Worm (Caenorhabditis elegans): Measurements from ENCODE around the gene mfsd-11.

mfsd-11 gene

DNA sequence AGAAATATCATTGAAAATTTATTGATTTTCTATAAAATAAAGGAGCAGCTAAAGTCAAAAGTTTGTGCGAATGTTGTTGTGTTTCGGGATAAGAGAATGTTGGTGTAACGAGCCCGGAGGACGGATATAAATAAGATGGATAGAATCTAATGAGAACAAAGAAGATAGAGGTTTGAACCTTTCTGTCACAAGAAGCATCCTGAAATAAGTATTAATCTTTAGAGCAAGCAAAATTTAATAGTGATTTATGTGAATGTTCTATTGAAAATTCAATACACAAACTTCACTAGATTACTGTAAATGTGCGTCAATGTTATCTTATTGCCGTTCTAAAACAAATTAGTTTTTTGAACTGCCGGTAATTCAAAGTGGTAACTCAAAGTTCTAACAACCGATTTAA is 50.2 kb downstream of the mfsd-11 start, which contains the start of gene W03G11.3:
Gene W03G11.3, minus strand, starts transcription at position 101 of the 400 bp plus-strand sequence.
- TF ChIP-seq aha-1 (tag), result peak; percentile 49
- no peak for TF ChIP-seq snpc-4 (tag; optimal IDR thresholded peaks at IDR 0.05)

All from whole organism, L4 larva.